Fruit fly (Drosophila melanogaster): Measurements from ENCODE around the gene toc.

Gene toc

DNA sequence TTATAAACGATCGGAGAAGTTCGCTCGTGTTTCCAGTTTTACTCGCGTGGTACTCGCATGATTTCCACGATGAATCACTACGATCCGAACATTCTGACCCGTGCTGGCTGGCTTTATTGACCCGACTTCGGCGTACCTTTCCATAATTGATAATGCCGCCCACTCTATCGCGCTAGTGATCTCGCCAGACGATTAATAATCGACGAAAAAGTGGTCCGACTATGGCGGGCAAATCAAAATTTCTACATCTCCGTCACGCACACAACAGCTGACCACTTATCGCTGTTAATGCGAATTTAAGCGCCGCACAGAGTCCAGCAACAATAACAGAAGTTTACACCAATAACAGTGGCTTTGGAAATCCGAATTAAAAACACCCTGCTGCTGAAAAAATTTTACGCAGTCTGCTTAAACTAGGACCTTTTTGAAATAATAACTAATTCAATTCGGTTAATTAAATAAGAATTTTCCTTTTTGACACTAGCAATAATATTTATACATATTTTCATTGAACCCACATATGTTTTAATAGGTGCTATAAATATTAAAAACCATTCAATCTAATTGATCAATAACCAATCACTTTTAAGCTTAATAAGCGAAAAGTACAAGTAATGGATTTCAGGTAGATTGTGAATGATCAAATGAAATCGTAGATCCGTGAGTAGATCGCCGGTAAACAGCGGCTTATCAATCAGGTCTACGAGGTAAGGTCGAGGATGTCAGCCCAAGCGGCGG lies 88.7 kb downstream of the toc start (continued):
- TF ChIP-seq E2f2 (GFP tag; IDR thresholded peaks at IDR 0.05), result peak; percentile 80
- no peak for TF ChIP-seq odd (GFP tag; optimal IDR thresholded peaks at IDR 0.05)
- no peak for TF ChIP-seq hth (optimal IDR thresholded peaks at IDR 0.05)
- no peak for TF ChIP-seq CG17829 (tag; optimal IDR thresholded peaks at IDR 0.05)
- no peak for TF ChIP-seq Lpt (GFP tag; optimal IDR thresholded peaks at IDR 0.05)
- no peak for TF ChIP-seq CG3065 (GFP tag; optimal IDR thresholded peaks at IDR 0.05)
- TF ChIP-seq jumu (GFP tag; optimal IDR thresholded peaks at IDR 0.05), result peak; percentile 31
- no peak for TF ChIP-seq CG1603 (tag; optimal IDR thresholded peaks at IDR 0.05)
- no peak for TF ChIP-seq D (optimal IDR thresholded peaks at IDR 0.05)
- no peak for TF ChIP-seq D (GFP tag; optimal IDR thresholded peaks at IDR 0.05)
- TF ChIP-seq CG6689 (GFP tag; IDR thresholded peaks at IDR 0.05), result peak; percentile 44
- peak; percentile 72 for TF ChIP-seq CG2678 (tag; optimal IDR thresholded peaks at IDR 0.05)
- peak; percentile 6 for TF ChIP-seq scrt (GFP tag; optimal IDR thresholded peaks at IDR 0.05)
- no peak for TF ChIP-seq eve (GFP tag; optimal IDR thresholded peaks at IDR 0.05)
- peak; percentile 53 for TF ChIP-seq grau (tag; optimal IDR thresholded peaks at IDR 0.05)
- TF ChIP-seq dmrt99B (tag; optimal IDR thresholded peaks at IDR 0.05), result peak; percentile 59
- TF ChIP-seq HLH3B (GFP tag; IDR thresholded peaks at IDR 0.05), result no peak
- no peak for TF ChIP-seq Asciz (GFP tag; optimal IDR thresholded peaks at IDR 0.05)
- TF ChIP-seq so (GFP tag; IDR thresholded peaks at IDR 0.05), result no peak
- TF ChIP-seq Dfd (GFP tag; optimal IDR thresholded peaks at IDR 0.05), result no peak
- TF ChIP-seq ERR (GFP tag; optimal IDR thresholded peaks at IDR 0.05), result no peak
- no peak for TF ChIP-seq aop (GFP tag; IDR thresholded peaks at IDR 0.05)
- peak; percentile 4 to 48 for TF ChIP-seq Pdp1 (GFP tag; optimal IDR thresholded peaks at IDR 0.05)
- peak; percentile 54 for TF ChIP-seq Hr3 (GFP tag; optimal IDR thresholded peaks at IDR 0.05)
- no peak for TF ChIP-seq br (optimal IDR thresholded peaks at IDR 0.05)
- TF ChIP-seq ssp (GFP tag; IDR thresholded peaks at IDR 0.05), result no peak
- TF ChIP-seq CG30020 (tag; optimal IDR thresholded peaks at IDR 0.05), result no peak
- TF ChIP-seq CG17912 (GFP tag; optimal IDR thresholded peaks at IDR 0.05), result no peak
- TF ChIP-seq Nf-YA (GFP tag; IDR thresholded peaks at IDR 0.05), result no peak
- TF ChIP-seq klu (GFP tag; IDR thresholded peaks at IDR 0.05), result no peak
- TF ChIP-seq CG10959 (GFP tag; IDR thresholded peaks at IDR 0.05), result no peak
- no peak for TF ChIP-seq NFAT (GFP tag; IDR thresholded peaks at IDR 0.05)
- TF ChIP-seq Fer1 (GFP tag; optimal IDR thresholded peaks at IDR 0.05), result peak; percentile 12
- TF ChIP-seq Spps (tag; optimal IDR thresholded peaks at IDR 0.05), result no peak
- TF ChIP-seq CG9876 (GFP tag; optimal IDR thresholded peaks at IDR 0.05), result no peak
- TF ChIP-seq CG15073 (GFP tag; optimal IDR thresholded peaks at IDR 0.05), result no peak
- no peak for TF ChIP-seq gt (GFP tag; IDR thresholded peaks at IDR 0.05)
- TF ChIP-seq org-1 (GFP tag; optimal IDR thresholded peaks at IDR 0.05), result peak; percentile 31
- TF ChIP-seq Eip74EF (GFP tag; optimal IDR thresholded peaks at IDR 0.05), result no peak
- TF ChIP-seq CG6254 (GFP tag; optimal IDR thresholded peaks at IDR 0.05), result no peak
- 0 out of 3 replicates have a peak, but pooled peaks have one; percentile 19 for TF ChIP-seq CG7963 (GFP tag; IDR thresholded peaks at IDR 0.05; ENCODE audit: partially characterized antibody)
- TF ChIP-seq cg (GFP tag; optimal IDR thresholded peaks at IDR 0.05), result no peak
- 0 out of 3 replicates have a peak, but pooled peaks have one; percentile 12 for TF ChIP-seq H15 (GFP tag; IDR thresholded peaks at IDR 0.05)
- peak; percentile 2 for TF ChIP-seq CG13775 (GFP tag; optimal IDR thresholded peaks at IDR 0.05)
- TF ChIP-seq CG9609 (GFP tag; optimal IDR thresholded peaks at IDR 0.05), result no peak
- TF ChIP-seq wek (GFP tag; optimal IDR thresholded peaks at IDR 0.05), result no peak
- no peak for TF ChIP-seq Poxn (GFP tag; IDR thresholded peaks at IDR 0.05)
- TF ChIP-seq Myb (GFP tag; optimal IDR thresholded peaks at IDR 0.05), result no peak
- no peak for TF ChIP-seq CG15011 (GFP tag; optimal IDR thresholded peaks at IDR 0.05)
- no peak for TF ChIP-seq CG4404 (GFP tag; IDR thresholded peaks at IDR 0.05)
- TF ChIP-seq CG3281 (GFP tag; optimal IDR thresholded peaks at IDR 0.05), result peak; percentile 66
- no peak for TF ChIP-seq H2.0 (GFP tag; IDR thresholded peaks at IDR 0.05)
